Worm (Caenorhabditis elegans) whole organism, L2 larva: ENCODE measurements around the gene Y42H9AR.4.

Experiments
- C34F6.9 ChIP-seq: fragments of 150-350 bp; optimal IDR thresholded peaks from 2 replicates; lab custom pipeline; 2014; ENCODE audit warnings: missing biosample characterization, missing genetic modification characterization
- ZK546.5 ChIP-seq: sonication (generic microtip); optimal IDR thresholded peaks from 2 replicates; lab custom pipeline; 2017; ENCODE audit warnings: missing biosample characterization, missing genetic modification characterization
- aly-2 ChIP-seq: fragments of 150-350 bp; optimal IDR thresholded peaks from 2 replicates; lab custom pipeline; 2014; ENCODE audit warnings: missing biosample characterization, missing genetic modification characterization
- ceh-16 ChIP-seq: fragments of 150-350 bp; optimal IDR thresholded peaks from 2 replicates; lab custom pipeline; 2014; ENCODE audit warnings: missing biosample characterization, missing genetic modification characterization
- crh-2 ChIP-seq: sonication (generic microtip); optimal IDR thresholded peaks from 2 replicates; lab custom pipeline; 2017; ENCODE audit warnings: missing biosample characterization, missing genetic modification characterization
- egl-27 ChIP-seq: sonication (generic microtip); optimal IDR thresholded peaks from 3 replicates; lab custom pipeline; 2017; ENCODE audit warnings: missing biosample characterization, missing genetic modification reagents, missing genetic modification characterization
- elt-1 ChIP-seq: fragments of 150-350 bp; optimal IDR thresholded peaks from 2 replicates; lab custom pipeline; 2014; ENCODE audit warnings: missing biosample characterization, missing genetic modification characterization
- elt-3 ChIP-seq: sonication (generic microtip); optimal IDR thresholded peaks from 2 replicates; lab custom pipeline; 2017; ENCODE audit warnings: missing biosample characterization, missing genetic modification characterization
- fos-1 ChIP-seq: fragments of 150-350 bp; optimal IDR thresholded peaks from 2 replicates; lab custom pipeline; 2014; ENCODE audit warnings: missing biosample characterization, missing genetic modification characterization
- lin-13 ChIP-seq: fragments of 150-350 bp; optimal IDR thresholded peaks from 2 replicates; lab custom pipeline; 2014; ENCODE audit warnings: missing biosample characterization, missing genetic modification reagents, missing genetic modification characterization
- lin-39 ChIP-seq: fragments of 150-350 bp; optimal IDR thresholded peaks from 2 replicates; lab custom pipeline; 2014; ENCODE audit warnings: missing biosample characterization, missing genetic modification reagents, missing genetic modification characterization
- mab-5 ChIP-seq: fragments of 150-350 bp; optimal IDR thresholded peaks from 2 replicates; lab custom pipeline; 2014; ENCODE audit warnings: missing biosample characterization, missing genetic modification characterization
- mbf-1 ChIP-seq: sonication (generic microtip); optimal IDR thresholded peaks from 2 replicates; lab custom pipeline; 2017; ENCODE audit warnings: missing biosample characterization, missing genetic modification characterization
- mdl-1 ChIP-seq, 2 experiments: fragments of 150-350 bp in 1 of 2; sonication (generic microtip) in 1 of 2; optimal IDR thresholded peaks; 2 replicates each; lab custom pipeline; 2017; ENCODE audit warnings: missing biosample characterization in 2 of 2, missing genetic modification characterization in 2 of 2
- nhr-11 ChIP-seq: fragments of 150-350 bp; optimal IDR thresholded peaks from 2 replicates; lab custom pipeline; 2014; ENCODE audit warnings: missing biosample characterization, missing genetic modification characterization
- nhr-129 ChIP-seq: fragments of 150-350 bp; optimal IDR thresholded peaks from 2 replicates; lab custom pipeline; 2014; ENCODE audit warnings: missing biosample characterization, missing genetic modification characterization
- nhr-21 ChIP-seq: fragments of 150-350 bp; optimal IDR thresholded peaks from 2 replicates; lab custom pipeline; 2014; ENCODE audit warnings: missing biosample characterization, missing genetic modification characterization
- nhr-23 ChIP-seq: fragments of 150-350 bp; optimal IDR thresholded peaks from 2 replicates; lab custom pipeline; 2014; ENCODE audit warnings: missing biosample characterization, missing genetic modification reagents, missing genetic modification characterization
- nhr-25 ChIP-seq: fragments of 150-350 bp; sonication (generic microtip); optimal IDR thresholded peaks from 3 replicates; lab custom pipeline; 2014; ENCODE audit warnings: missing biosample characterization, missing genetic modification characterization
- nhr-77 ChIP-seq: fragments of 150-350 bp; optimal IDR thresholded peaks from 2 replicates; lab custom pipeline; 2014; ENCODE audit warnings: missing biosample characterization, missing genetic modification characterization
- peb-1 ChIP-seq: fragments of 150-350 bp; optimal IDR thresholded peaks from 2 replicates; lab custom pipeline; 2014; ENCODE audit warnings: missing biosample characterization, missing genetic modification characterization
- sem-4 ChIP-seq: fragments of 150-350 bp; optimal IDR thresholded peaks from 2 replicates; lab custom pipeline; 2014; ENCODE audit warnings: missing biosample characterization, missing genetic modification reagents, missing genetic modification characterization
- sma-3 ChIP-seq: sonication (generic microtip); optimal IDR thresholded peaks from 2 replicates; lab custom pipeline; 2016; ENCODE audit warnings: missing genetic modification reagents, missing genetic modification characterization, missing compliant biosample characterization
- sma-9 ChIP-seq, 2 experiments: fragments of 150-350 bp in 1 of 2; sonication (generic microtip) in 1 of 2; optimal IDR thresholded peaks; 2 replicates each; lab custom pipeline; 2014 to 2016; ENCODE audit warnings: missing genetic modification characterization in 2 of 2, mild to moderate bottlenecking in 1 of 2, missing biosample characterization in 1 of 2, missing compliant biosample characterization in 1 of 2, missing genetic modification reagents in 1 of 2, moderate library complexity in 1 of 2
- snpc-4 ChIP-seq: fragments of 150-350 bp; optimal IDR thresholded peaks from 2 replicates; lab custom pipeline; 2014; ENCODE audit warnings: missing biosample characterization, missing genetic modification characterization
- unc-39 ChIP-seq: fragments of 150-350 bp; optimal IDR thresholded peaks from 2 replicates; lab custom pipeline; 2014; ENCODE audit warnings: missing biosample characterization, missing genetic modification characterization
- unc-55 ChIP-seq: fragments of 150-350 bp; sonication (generic microtip); optimal IDR thresholded peaks from 3 replicates; lab custom pipeline; 2014; ENCODE audit warnings: missing biosample characterization, missing genetic modification reagents, missing genetic modification characterization
- ztf-1 ChIP-seq: fragments of 200-800 bp; sonication (Bioruptor generic); conservative IDR thresholded peaks from 2 replicates; pipeline ENCODE4 v1.3.6; 2022; ENCODE audit warnings: missing genetic modification characterization, missing compliant biosample characterization
- ztf-11 ChIP-seq: sonication (generic microtip); optimal IDR thresholded peaks from 2 replicates; lab custom pipeline; 2017; ENCODE audit warnings: missing biosample characterization, missing genetic modification characterization
- ztf-4 ChIP-seq: fragments of 150-350 bp; optimal IDR thresholded peaks from 2 replicates; lab custom pipeline; 2014; ENCODE audit warnings: missing biosample characterization, missing genetic modification characterization

Y42H9AR.4 gene

DNA sequence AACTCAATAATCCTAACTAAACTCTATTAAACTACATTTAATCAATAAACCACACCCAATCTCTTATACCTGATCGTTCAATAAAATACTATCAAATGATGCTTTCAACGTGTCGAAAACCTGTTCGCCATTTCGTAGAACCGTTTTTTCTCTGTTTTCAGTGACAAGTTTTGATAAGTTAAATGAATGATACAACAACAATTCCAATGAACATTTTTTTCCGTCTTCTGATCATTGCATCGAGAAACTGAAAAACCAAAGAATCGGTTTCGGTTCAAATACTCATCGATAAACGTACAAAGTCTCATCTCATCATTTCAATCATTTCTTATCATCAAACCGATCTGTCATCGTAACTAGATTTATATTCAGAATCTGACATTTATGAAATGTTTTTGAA, 8.8 kb downstream of the Y42H9AR.4 start:
- TF ChIP-seq nhr-23 (no peak), nhr-21 (tag; lab: Kevin White, UChicago) (peak; percentile 45), nhr-25 (tag; lab: Kevin White, UChicago) (peak; percentile 37), sma-3 (GFP tag; lab: Kevin White, UChicago) (peak; percentile 14), nhr-129 (tag; lab: Kevin White, UChicago) (no peak), unc-55 (no peak), crh-2 (tag; lab: Kevin White, UChicago) (peak; percentile 3), sma-9 (GFP tag; optimal IDR thresholded peaks at IDR 0.05; lab: Kevin White, UChicago) (peak; percentile 66), sma-9 (tag; optimal IDR thresholded peaks at IDR 0.05; lab: Kevin White, UChicago) (no peak)

- peak; percentile 42 for TF ChIP-seq fos-1
- TF ChIP-seq mbf-1 = no peak
- TF ChIP-seq lin-39 (tag; lab: Kevin White, UChicago) = no peak
- TF ChIP-seq mab-5 = no peak
- TF ChIP-seq unc-55 = no peak
These were observed 9.8 kb downstream of the Y42H9AR.4 start, which contains the start of gene Y42H9AR.5 for ce11 chrIV:8102231-8102630. Gene Y42H9AR.5 (plus strand): TSS chrIV:8102531.

DNA sequence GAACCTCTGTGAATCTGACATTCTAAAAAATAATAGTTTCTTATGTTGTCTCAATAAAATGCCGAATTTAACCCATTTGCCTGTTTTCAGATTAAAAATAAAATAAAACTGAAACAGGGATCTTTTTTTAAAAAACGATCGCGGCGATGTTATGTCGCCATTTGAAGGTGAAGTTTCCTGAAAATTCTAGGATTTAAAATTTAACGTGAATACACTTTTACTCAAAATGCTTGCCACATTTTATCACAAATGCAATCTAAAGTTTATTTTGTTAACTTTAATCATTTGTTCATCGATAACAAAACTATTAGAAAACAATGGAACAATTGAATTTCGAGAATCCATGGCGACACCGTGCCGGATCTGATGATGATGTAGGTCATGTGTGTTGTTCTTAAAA, 12.4 kb downstream of the Y42H9AR.4 start, which contains the start of gene Y42H9AR.2:
TSS of gene Y42H9AR.2 (plus strand) at position 301 of the 400 bp plus-strand sequence.
- no peak for TF ChIP-seq aly-2 (tag; lab: Kevin White, UChicago)
- TF ChIP-seq sem-4 (tag; lab: Kevin White, UChicago) = no peak
- no peak for TF ChIP-seq lin-13 (GFP tag; lab: Kevin White, UChicago)
- TF ChIP-seq mab-5 = no peak
- no peak for TF ChIP-seq egl-27 (tag; lab: Kevin White, UChicago)
- no peak for TF ChIP-seq ztf-11 (tag; lab: Kevin White, UChicago)
- no peak for TF ChIP-seq elt-3
- TF ChIP-seq peb-1 (tag; lab: Kevin White, UChicago) = no peak
- TF ChIP-seq ztf-4 (tag; lab: Kevin White, UChicago) = no peak
- no peak for TF ChIP-seq elt-1 (tag; lab: Kevin White, UChicago)
- TF ChIP-seq nhr-11 (tag; lab: Kevin White, UChicago) = no peak

- no peak for TF ChIP-seq ztf-11 (tag; lab: Kevin White, UChicago)
- no peak for TF ChIP-seq unc-39 (tag; lab: Kevin White, UChicago)
- TF ChIP-seq ztf-1 (GFP tag; lab: Robert Waterston, UW) = no peak
- no peak for TF ChIP-seq nhr-11 (tag; lab: Kevin White, UChicago)
- TF ChIP-seq elt-3 = no peak
- TF ChIP-seq nhr-77 (tag; lab: Kevin White, UChicago) = no peak
- no peak for TF ChIP-seq nhr-25 (tag; lab: Kevin White, UChicago)
- no peak for TF ChIP-seq ceh-16 (tag; lab: Kevin White, UChicago)
- TF ChIP-seq, all 48 proteins: peak for 0
These were observed 15.6 kb downstream of the Y42H9AR.4 start for ce11 chrIV:8096375-8096774.

DNA sequence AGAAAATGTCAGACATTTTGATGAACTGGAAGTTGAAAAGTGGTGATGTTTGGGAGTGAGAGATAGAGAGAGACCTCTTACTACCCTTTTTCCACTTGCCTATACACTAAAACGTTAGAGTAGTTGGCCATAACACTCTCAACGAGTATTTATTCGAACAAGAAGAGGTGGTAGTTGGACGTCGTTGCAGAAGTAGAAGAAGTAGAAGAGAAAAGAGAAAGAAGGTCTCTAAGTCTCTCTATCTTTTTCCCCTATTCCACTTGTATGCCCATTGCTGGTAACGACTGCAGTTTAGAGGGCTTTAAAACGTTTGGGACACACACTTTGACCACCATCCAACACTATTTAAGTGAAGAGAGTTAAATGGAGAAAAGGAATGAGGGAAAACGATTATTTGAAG, 20.5 kb downstream of the Y42H9AR.4 start:
- no peak for TF ChIP-seq snpc-4 (tag; lab: Kevin White, UChicago)

DNA sequence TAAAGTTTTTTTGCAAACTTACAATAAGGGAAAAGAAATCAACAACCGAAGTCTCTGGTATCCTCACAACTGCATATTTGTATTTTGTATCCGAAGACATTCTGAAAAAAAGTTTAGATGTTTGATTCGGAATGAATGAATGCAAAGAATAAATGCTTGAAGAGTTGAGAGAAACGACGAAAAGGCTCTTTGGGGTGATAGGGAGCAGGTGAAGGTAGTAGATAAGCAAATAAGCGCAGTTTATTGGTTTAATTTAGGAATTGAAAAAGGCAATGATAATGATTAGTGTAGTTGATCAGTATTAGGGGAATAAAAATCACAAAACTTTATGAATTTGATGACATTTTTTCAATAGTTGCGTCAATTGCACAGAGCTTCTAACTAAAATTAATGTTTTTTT, 25.5 kb downstream of the Y42H9AR.4 start, which contains the start of gene nsy-7:
TSS of gene nsy-7 (minus strand) at position 101 of the 400 bp plus-strand sequence.
- TF ChIP-seq fos-1 (peak; percentile 0), mdl-1 (tag; optimal IDR thresholded peaks at IDR 0.05; lab: Kevin White, UChicago) (no peak)

DNA sequence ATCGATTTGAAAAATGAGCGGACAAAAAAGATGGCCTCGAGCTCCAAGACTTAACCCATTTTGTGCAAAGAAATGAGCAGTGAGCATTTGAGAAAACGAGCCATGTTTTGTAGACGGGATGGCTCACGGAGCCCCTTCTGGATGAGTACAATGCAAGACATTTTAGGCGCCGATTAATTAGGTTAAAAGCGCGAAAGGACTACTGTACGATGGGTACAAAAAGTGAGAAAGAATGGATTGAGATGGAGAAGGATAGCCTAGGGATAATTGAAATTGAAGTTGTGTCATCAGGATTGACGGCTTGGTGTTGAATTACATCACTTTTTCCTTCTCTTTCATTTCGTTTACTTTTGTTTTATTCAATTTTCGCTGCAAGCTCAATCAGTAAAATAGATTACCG, 31.2 kb downstream of the Y42H9AR.4 start:
- TF ChIP-seq nhr-77 (tag; lab: Kevin White, UChicago) = no peak
- no peak for TF ChIP-seq C34F6.9 (tag; lab: Kevin White, UChicago)
- TF ChIP-seq crh-2 (tag; lab: Kevin White, UChicago) = no peak
- TF ChIP-seq unc-39 (tag; lab: Kevin White, UChicago) = no peak
- no peak for TF ChIP-seq mab-5
- no peak for TF ChIP-seq ZK546.5 (tag; lab: Kevin White, UChicago)
- no peak for TF ChIP-seq peb-1 (tag; lab: Kevin White, UChicago)
